Fruit fly (Drosophila melanogaster) whole organism, wandering third instar larva: ENCODE data around the gene gry.

Experiments used
- Jra ChIP-seq: sonication (Bioruptor generic); optimal IDR thresholded peaks from 2 replicates; lab custom pipeline; 2016; ENCODE audit warnings: missing biosample characterization, missing genetic modification characterization
- dl ChIP-seq, 2 experiments: fragments of 175-275, 200-275 bp in 1 of 2; fragments of 200-275 bp in 1 of 2; sonication (Bioruptor generic); optimal IDR thresholded peaks; lab custom pipeline; 2018; ENCODE audit warnings: mild to moderate bottlenecking in 2 of 2, missing biosample characterization in 2 of 2, missing genetic modification characterization in 2 of 2, moderate library complexity in 2 of 2; ENCODE audit not compliant: partially characterized antibody in 2 of 2, insufficient read depth in 1 of 2

DNA sequence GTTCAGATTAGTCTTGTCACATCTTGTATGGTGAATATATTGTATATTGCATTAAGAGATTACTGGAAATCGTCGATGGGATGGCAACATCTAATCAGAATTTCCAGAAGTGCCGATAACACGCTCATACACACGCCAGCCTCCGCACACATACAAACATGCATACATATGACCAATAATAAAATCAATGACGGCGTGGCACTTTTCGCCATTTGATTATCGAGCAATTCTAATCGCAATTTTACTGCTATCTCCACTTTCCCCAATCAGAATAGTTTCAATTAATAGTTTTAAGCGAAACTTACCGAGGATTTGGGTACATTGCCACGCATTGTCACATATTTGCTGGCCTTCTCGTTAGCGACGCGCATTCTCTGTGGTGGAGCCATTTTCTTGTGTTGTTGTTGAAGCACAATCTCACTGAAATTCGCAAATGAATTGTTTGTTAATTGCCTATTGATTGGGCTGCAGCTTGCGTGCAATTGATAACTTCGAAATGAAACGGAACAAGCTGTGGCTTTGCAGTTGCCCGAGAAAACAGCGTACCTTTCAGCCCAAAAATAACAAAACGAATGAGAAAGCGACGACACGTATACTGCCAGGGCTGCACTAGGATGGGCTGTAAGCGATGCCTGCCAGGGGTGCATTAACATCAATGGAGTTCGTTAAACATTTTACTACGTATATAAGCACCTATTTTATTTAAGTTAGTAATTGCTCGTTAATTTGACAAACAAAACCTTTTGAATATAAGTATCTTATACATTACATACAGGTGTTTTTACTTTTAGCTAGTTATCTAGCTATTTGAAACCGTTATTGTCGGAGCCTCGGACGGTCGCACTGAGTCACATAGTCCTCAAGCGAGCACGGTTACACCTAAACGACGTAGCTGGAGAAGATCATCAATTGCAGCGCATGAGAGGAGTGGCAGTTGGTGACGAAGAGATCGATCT is at the start of gene gry, which contains the start of gene CG32276:
- TF ChIP-seq Jra (no peak), dl (GFP tag; optimal IDR thresholded peaks at IDR 0.05; lab: Kevin White, UChicago; ENCODE audit: insufficient read depth in 1 of 2, partially characterized antibody in 2 of 2) (no peak)
